Fruit fly (Drosophila melanogaster) whole organism, embryonic: ENCODE data around the gene Cad96Cb.
A peak's percentile ranks its signal among the peaks of the same experiment; 100 is the strongest.

Source experiments
- CG11695 ChIP-seq: fragments of 200-800 bp; sonication (Bioruptor generic); IDR thresholded peaks from 3 replicates; pipeline ENCODE4 v1.3.6; 2022; ENCODE audit warnings: missing biosample characterization, missing genetic modification characterization
- CG11723 ChIP-seq: fragments of 200-800 bp; sonication (Bioruptor generic); optimal IDR thresholded peaks from 2 replicates; lab custom pipeline; 2017; ENCODE audit warnings: missing biosample characterization, mild to moderate bottlenecking, missing genetic modification characterization
- CG12236 ChIP-seq: fragments of 200-800 bp; sonication (Bioruptor generic); optimal IDR thresholded peaks from 2 replicates; lab custom pipeline; 2016; ENCODE audit warnings: missing biosample characterization, missing genetic modification characterization
- CG14441 ChIP-seq: fragments of 200-800 bp; sonication (Bioruptor generic); IDR thresholded peaks from 2 replicates; pipeline ENCODE4 v1.3.6; 2022; ENCODE audit warnings: missing biosample characterization, missing genetic modification characterization
- CG16779 ChIP-seq: fragments of 200-800 bp; sonication (Bioruptor generic); IDR thresholded peaks from 2 replicates; pipeline ENCODE4 v1.3.6; 2022; ENCODE audit warnings: missing biosample characterization, missing genetic modification characterization
- CG17802 ChIP-seq: fragments of 200-800 bp; sonication (Bioruptor generic); optimal IDR thresholded peaks from 2 replicates; lab custom pipeline; 2018; ENCODE audit warnings: missing biosample characterization, mild to moderate bottlenecking, missing genetic modification characterization, moderate library complexity
- CG17912 ChIP-seq: fragments of 200-800 bp; sonication (Bioruptor generic); optimal IDR thresholded peaks from 2 replicates; lab custom pipeline; 2018; ENCODE audit warnings: missing biosample characterization, mild to moderate bottlenecking, missing genetic modification characterization
- CG1832 ChIP-seq: fragments of 200-800 bp; sonication (Bioruptor generic); optimal IDR thresholded peaks from 2 replicates; lab custom pipeline; 2017; ENCODE audit warnings: missing biosample characterization, mild to moderate bottlenecking, missing genetic modification characterization, inconsistent platforms
- CG2678 ChIP-seq: fragments of 200-800 bp; sonication (Bioruptor generic); optimal IDR thresholded peaks from 3 replicates; lab custom pipeline; 2019; ENCODE audit warnings: missing biosample characterization, mild to moderate bottlenecking, missing genetic modification characterization, moderate library complexity
- CG30403 ChIP-seq: fragments of 200-800 bp; sonication (Bioruptor generic); optimal IDR thresholded peaks from 3 replicates; lab custom pipeline; 2016; ENCODE audit warnings: missing biosample characterization, missing genetic modification characterization
- CG32767 ChIP-seq: fragments of 200-800 bp; sonication (Bioruptor generic); IDR thresholded peaks from 2 replicates; pipeline ENCODE4 v1.3.6; 2022; ENCODE audit warnings: missing biosample characterization, missing genetic modification characterization
- CG34376 ChIP-seq: fragments of 200-800 bp; sonication (Bioruptor generic); optimal IDR thresholded peaks from 2 replicates; lab custom pipeline; 2018; ENCODE audit warnings: missing biosample characterization, mild to moderate bottlenecking, missing genetic modification characterization
- CG4282 ChIP-seq: fragments of 200-800 bp; sonication (Bioruptor generic); optimal IDR thresholded peaks from 2 replicates; lab custom pipeline; 2016; ENCODE audit warnings: missing biosample characterization, missing genetic modification characterization
- CG4424 ChIP-seq: fragments of 200-800 bp; sonication (Bioruptor generic); optimal IDR thresholded peaks from 3 replicates; lab custom pipeline; 2016; ENCODE audit warnings: missing biosample characterization, missing genetic modification characterization
- CG6854 ChIP-seq: fragments of 200-800 bp; sonication (Bioruptor generic); optimal IDR thresholded peaks from 3 replicates; lab custom pipeline; 2017; ENCODE audit warnings: missing biosample characterization, mild to moderate bottlenecking, missing genetic modification characterization
- CG8765 ChIP-seq: fragments of 200-800 bp; sonication (Bioruptor generic); IDR thresholded peaks from 2 replicates; pipeline ENCODE4 v1.3.6; 2022; ENCODE audit warnings: missing biosample characterization, missing genetic modification characterization
- CrebB ChIP-seq: fragments of 200-800 bp; sonication (Bioruptor generic); optimal IDR thresholded peaks from 3 replicates; lab custom pipeline; 2018; ENCODE audit warnings: missing biosample characterization, mild to moderate bottlenecking, missing genetic modification characterization
- D19A ChIP-seq: fragments of 200-800 bp; optimal IDR thresholded peaks from 3 replicates; lab custom pipeline; 2019; ENCODE audit warnings: missing biosample characterization, mild to moderate bottlenecking, missing genetic modification characterization, moderate library complexity
- Ets65A ChIP-seq: fragments of 200-800 bp; sonication (Bioruptor generic); peaks from one replicate; lab custom pipeline; 2016; ENCODE audit warnings: missing biosample characterization, missing genetic modification characterization
- Gsc ChIP-seq: fragments of 200-800 bp; sonication (Bioruptor generic); IDR thresholded peaks from 2 replicates; pipeline ENCODE4 v1.3.6; 2022; ENCODE audit warnings: missing biosample characterization, missing genetic modification characterization
- HLHmδ ChIP-seq: fragments of 200-800 bp; sonication (Bioruptor generic); optimal IDR thresholded peaks from 2 replicates; lab custom pipeline; 2018; ENCODE audit warnings: missing biosample characterization, mild to moderate bottlenecking, missing genetic modification characterization, moderate library complexity
- Kr ChIP-seq: fragments of 200-800 bp; sonication (Bioruptor generic); optimal IDR thresholded peaks from 2 replicates; lab custom pipeline; 2017; ENCODE audit warnings: missing biosample characterization, mild to moderate bottlenecking, missing genetic modification characterization
- Lim3 ChIP-seq: fragments of 200-800 bp; sonication (Bioruptor generic); IDR thresholded peaks from 2 replicates; pipeline ENCODE4 v1.3.6; 2022; ENCODE audit warnings: missing biosample characterization, missing genetic modification characterization
- Mrtf ChIP-seq: fragments of 200-800 bp; sonication (Bioruptor generic); IDR thresholded peaks from 3 replicates; pipeline ENCODE4 v1.3.6; 2022; ENCODE audit warnings: missing biosample characterization, missing genetic modification characterization
- Optix ChIP-seq: fragments of 200-800 bp; sonication (Bioruptor generic); IDR thresholded peaks from 3 replicates; pipeline ENCODE4 v1.3.6; 2022; ENCODE audit warnings: missing biosample characterization, missing genetic modification characterization
- Xbp1 ChIP-seq: fragments of 200-800 bp; sonication (Bioruptor generic); optimal IDR thresholded peaks from 3 replicates; lab custom pipeline; 2016; ENCODE audit warnings: missing biosample characterization, mild to moderate bottlenecking, missing genetic modification characterization
- aop ChIP-seq: fragments of 200-800 bp; sonication (Bioruptor generic); IDR thresholded peaks from 2 replicates; pipeline ENCODE4 v1.3.6; 2022; ENCODE audit warnings: missing biosample characterization, missing genetic modification characterization
- ara ChIP-seq: fragments of 200-800 bp; sonication (Bioruptor generic); IDR thresholded peaks from 2 replicates; pipeline ENCODE4 v1.3.6; 2022; ENCODE audit warnings: missing biosample characterization, missing genetic modification characterization
- ash1 ChIP-seq: fragments of 200-800 bp; sonication (Bioruptor generic); optimal IDR thresholded peaks from 2 replicates; lab custom pipeline; 2018; ENCODE audit warnings: missing biosample characterization, mild to moderate bottlenecking, missing genetic modification characterization
- ato ChIP-seq: fragments of 200-800 bp; sonication (Bioruptor generic); IDR thresholded peaks from 2 replicates; pipeline ENCODE4 v1.3.6; 2022; ENCODE audit warnings: missing biosample characterization, missing genetic modification characterization; ENCODE audit not compliant: partially characterized antibody
- bowl ChIP-seq: fragments of 200-800 bp; sonication (Bioruptor generic); IDR thresholded peaks from 2 replicates; pipeline ENCODE4 v1.3.6; 2022; ENCODE audit warnings: missing biosample characterization, missing genetic modification characterization
- cas ChIP-seq: fragments of 200-800 bp; sonication (Bioruptor generic); IDR thresholded peaks from 2 replicates; pipeline ENCODE4 v1.3.6; 2022; ENCODE audit warnings: missing biosample characterization, missing genetic modification characterization
- caup ChIP-seq: fragments of 200-800 bp; sonication (Bioruptor generic); optimal IDR thresholded peaks from 3 replicates; lab custom pipeline; 2017; ENCODE audit warnings: missing biosample characterization, mild to moderate bottlenecking, missing genetic modification characterization, moderate library complexity; ENCODE audit not compliant: severe bottlenecking
- crc ChIP-seq: fragments of 200-800 bp; sonication (Bioruptor generic); optimal IDR thresholded peaks from 2 replicates; lab custom pipeline; 2016; ENCODE audit warnings: missing biosample characterization, missing genetic modification characterization
- croc ChIP-seq: fragments of 200-800 bp; sonication (Bioruptor generic); conservative IDR thresholded peaks from 3 replicates; pipeline ENCODE4 v1.3.6; 2022; ENCODE audit warnings: missing biosample characterization, missing genetic modification characterization
- dati ChIP-seq: fragments of 200-800 bp; sonication (Bioruptor generic); IDR thresholded peaks from 2 replicates; pipeline ENCODE4 v1.3.6; 2022; ENCODE audit warnings: missing biosample characterization, missing genetic modification characterization
- dm ChIP-seq: fragments of 200-800 bp; sonication (Bioruptor generic); optimal IDR thresholded peaks from 3 replicates; lab custom pipeline; 2016; ENCODE audit warnings: missing biosample characterization, missing genetic modification characterization
- hb ChIP-seq: fragments of 200-800 bp; sonication (Bioruptor generic); IDR thresholded peaks from 3 replicates; pipeline ENCODE4 v1.3.6; 2022; ENCODE audit warnings: missing biosample characterization, missing genetic modification characterization; ENCODE audit not compliant: partially characterized antibody
- hth ChIP-seq: fragments of >200 bp; optimal IDR thresholded peaks from 2 replicates; lab custom pipeline; 2017; ENCODE audit warnings: inconsistent platforms
- mirr ChIP-seq: fragments of 200-800 bp; sonication (Bioruptor generic); optimal IDR thresholded peaks from 3 replicates; lab custom pipeline; 2018; ENCODE audit warnings: missing biosample characterization, mild to moderate bottlenecking, missing genetic modification characterization
- prd ChIP-seq, 3 experiments: fragments of >200 bp in 2 of 3; fragments of 200-800 bp in 1 of 3; sonication (Bioruptor generic) in 1 of 3; optimal IDR thresholded peaks in 2 of 3; IDR thresholded peaks in 1 of 3; 2 replicates in 2 of 3; 3 replicates in 1 of 3; pipeline versions ENCODE4 v1.3.6 to Lab custom; 2017 to 2022; ENCODE audit warnings: missing biosample characterization in 1 of 3, missing genetic modification characterization in 1 of 3
- pzg ChIP-seq: fragments of 200-800 bp; sonication (Bioruptor generic); optimal IDR thresholded peaks from 3 replicates; lab custom pipeline; 2018; ENCODE audit warnings: missing biosample characterization, mild to moderate bottlenecking, missing genetic modification characterization, moderate library complexity
- scrt ChIP-seq: fragments of 200-800 bp; sonication (Bioruptor generic); optimal IDR thresholded peaks from 2 replicates; lab custom pipeline; 2018; ENCODE audit warnings: missing biosample characterization, mild to moderate bottlenecking, missing genetic modification characterization, moderate library complexity
- sim ChIP-seq: fragments of 200-800 bp; sonication (Bioruptor generic); IDR thresholded peaks from 2 replicates; pipeline ENCODE4 v1.3.6; 2022; ENCODE audit warnings: missing biosample characterization, missing genetic modification characterization
- sr ChIP-seq: fragments of 200-800 bp; sonication (Bioruptor generic); IDR thresholded peaks from 3 replicates; pipeline ENCODE4 v1.3.6; 2022; ENCODE audit warnings: missing biosample characterization, missing genetic modification characterization
- tap ChIP-seq: fragments of 200-800 bp; optimal IDR thresholded peaks from 3 replicates; lab custom pipeline; 2019; ENCODE audit warnings: missing biosample characterization, mild to moderate bottlenecking, missing genetic modification characterization, moderate library complexity
- tio ChIP-seq: fragments of 200-800 bp; sonication (Bioruptor generic); optimal IDR thresholded peaks from 2 replicates; lab custom pipeline; 2017; ENCODE audit warnings: missing biosample characterization, missing genetic modification characterization, inconsistent platforms
- tup ChIP-seq: fragments of 200-800 bp; sonication (Bioruptor generic); optimal IDR thresholded peaks from 2 replicates; lab custom pipeline; 2016; ENCODE audit warnings: missing biosample characterization, mild to moderate bottlenecking, missing genetic modification characterization, moderate library complexity
- tx ChIP-seq: fragments of 200-800 bp; sonication (Bioruptor generic); optimal IDR thresholded peaks from 2 replicates; lab custom pipeline; 2016; ENCODE audit warnings: missing biosample characterization, missing genetic modification characterization
- usp ChIP-seq: fragments of >200 bp; optimal IDR thresholded peaks from 2 replicates; lab custom pipeline; 2017; ENCODE audit warnings: missing biosample characterization, missing genetic modification characterization
- wor ChIP-seq: fragments of 200-800 bp; sonication (Bioruptor generic); IDR thresholded peaks from 2 replicates; pipeline ENCODE4 v1.3.6; 2022; ENCODE audit warnings: missing biosample characterization, missing genetic modification characterization

The Cad96Cb gene

DNA sequence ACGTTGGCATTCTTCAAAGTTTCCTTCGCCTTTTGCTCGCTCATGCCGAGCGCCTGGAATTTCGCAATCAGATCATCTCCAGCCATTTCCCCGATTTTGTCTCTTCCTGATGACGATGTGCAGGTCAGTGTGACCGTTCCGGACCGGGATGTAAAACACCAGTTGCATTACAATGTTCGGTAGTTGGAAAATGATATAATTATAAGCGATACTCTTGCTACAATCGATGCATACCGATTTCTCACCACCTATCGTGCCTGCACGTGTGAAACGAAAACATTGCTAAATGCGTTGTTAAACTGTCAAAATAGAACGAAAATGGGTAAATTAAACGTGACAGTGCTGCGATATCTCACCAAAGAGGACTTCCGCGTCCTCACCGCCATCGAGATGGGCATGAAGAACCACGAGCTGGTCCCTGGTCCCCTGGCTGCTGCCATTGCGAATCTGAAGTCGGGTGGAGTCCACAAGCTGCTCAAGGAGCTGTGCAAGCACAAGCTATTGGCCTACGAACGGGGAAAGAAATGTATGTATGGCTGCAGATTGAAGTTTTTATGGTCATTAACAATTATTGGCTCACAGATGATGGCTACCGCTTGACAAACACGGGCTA, 33.6 kb upstream of the Cad96Cb start, which contains the start of the genes GlnRS and RIOK2 (continued):
- TF ChIP-seq pzg (GFP tag; lab: Kevin White, UChicago): peak; percentile 98
- TF ChIP-seq CG4424 (GFP tag; lab: Kevin White, UChicago): no peak
- 0 out of 2 replicates have a peak, but pooled peaks have one; percentile 13 for TF ChIP-seq cas
- no peak for TF ChIP-seq Ets65A
- no peak for TF ChIP-seq tup (GFP tag; lab: Kevin White, UChicago)
- no peak for TF ChIP-seq Gsc (GFP tag; lab: Robert Waterston, UW)
- no peak for TF ChIP-seq aop
- TF ChIP-seq CG2678: no peak
- no peak for TF ChIP-seq Mrtf (GFP tag; lab: Robert Waterston, UW)
- TF ChIP-seq D19A (tag; lab: Kevin White, UChicago): no peak
- no peak for TF ChIP-seq sr (GFP tag; lab: Robert Waterston, UW)
- no peak for TF ChIP-seq CG11723 (GFP tag; lab: Kevin White, UChicago)
- no peak for TF ChIP-seq HLHmδ
- TF ChIP-seq CG14441: no peak
- peak; percentile 90 for TF ChIP-seq ato (GFP tag; lab: Robert Waterston, UW)
- no peak for TF ChIP-seq ara (GFP tag; lab: Robert Waterston, UW)
- no peak; the same call in 2 of the 3 replicates for TF ChIP-seq croc (GFP tag; lab: Robert Waterston, UW)
- TF ChIP-seq CG11695 (GFP tag; lab: Robert Waterston, UW): no peak
- TF ChIP-seq hth (lab: Kevin White, UChicago): no peak
- TF ChIP-seq CG8765 (GFP tag; lab: Robert Waterston, UW): no peak
- TF ChIP-seq CG34376 (GFP tag; lab: Kevin White, UChicago): no peak
- peak; percentile 6 for TF ChIP-seq mirr
- no peak for TF ChIP-seq dati (GFP tag; lab: Robert Waterston, UW)
- TF ChIP-seq crc (GFP tag; lab: Kevin White, UChicago): no peak
- no peak for TF ChIP-seq CG6854 (GFP tag; lab: Kevin White, UChicago)
- no peak for TF ChIP-seq ash1 (GFP tag; lab: Kevin White, UChicago)
- TF ChIP-seq CG1832 (GFP tag; lab: Kevin White, UChicago): no peak
- TF ChIP-seq CG4282 (GFP tag; lab: Kevin White, UChicago): no peak
- peak; percentile 93 for TF ChIP-seq hb (GFP tag; lab: Robert Waterston, UW)
- TF ChIP-seq caup (GFP tag; lab: Kevin White, UChicago): no peak
- TF ChIP-seq tio (GFP tag; lab: Kevin White, UChicago): no peak
- no peak for TF ChIP-seq tx (GFP tag; lab: Kevin White, UChicago)
- TF ChIP-seq Xbp1: peak; percentile 20
- no peak for TF ChIP-seq Lim3 (GFP tag; lab: Robert Waterston, UW)
- TF ChIP-seq CG30403: peak; percentile 6
- no peak for TF ChIP-seq bowl
- TF ChIP-seq prd (optimal IDR thresholded peaks at IDR 0.05; lab: Kevin White, UChicago): no peak
- no peak for TF ChIP-seq prd (GFP tag; IDR thresholded peaks at IDR 0.05; lab: Robert Waterston, UW)
- TF ChIP-seq wor: no peak
- peak; percentile 95 for TF ChIP-seq scrt
- TF ChIP-seq CrebB: peak; percentile 11
- TF ChIP-seq Kr (GFP tag; lab: Kevin White, UChicago): no peak
- no peak for TF ChIP-seq usp (GFP tag; lab: Kevin White, UChicago)
- TF ChIP-seq tap: no peak
- TF ChIP-seq CG17912 (GFP tag; lab: Kevin White, UChicago): peak; percentile 54
- TF ChIP-seq sim (GFP tag; lab: Robert Waterston, UW): no peak
- TF ChIP-seq dm (GFP tag; lab: Kevin White, UChicago): peak; percentile 99
- no peak for TF ChIP-seq Optix (GFP tag; lab: Robert Waterston, UW)
- no peak for TF ChIP-seq CG32767 (GFP tag; lab: Robert Waterston, UW)
- no peak for TF ChIP-seq CG16779 (GFP tag; lab: Robert Waterston, UW)
- TF ChIP-seq CG17802 (tag; lab: Kevin White, UChicago): peak; percentile 92
- no peak for TF ChIP-seq CG12236 (GFP tag; lab: Kevin White, UChicago)
